Fruit fly (Drosophila melanogaster) whole organism, pupa: ENCODE results near the gene Hrs.

ENCODE experiments used
- CG10348 ChIP-seq: fragments of 200-800 bp; sonication (Bioruptor generic); IDR thresholded peaks from 2 replicates; pipeline ENCODE4 v1.3.6; 2022; ENCODE audit warnings: missing biosample characterization, missing genetic modification characterization
- CG32121 ChIP-seq: fragments of 200-800 bp; sonication (Bioruptor generic); IDR thresholded peaks from 2 replicates; pipeline ENCODE4 v1.3.6; 2022; ENCODE audit warnings: missing biosample characterization, missing genetic modification characterization
- EcR ChIP-seq: fragments of 200-800 bp; sonication (Bioruptor generic); optimal IDR thresholded peaks from 3 replicates; lab custom pipeline; 2019; ENCODE audit warnings: missing biosample characterization, missing genetic modification characterization, mild to moderate bottlenecking, moderate library complexity, missing genetic modification reagents
- Snoo ChIP-seq: fragments of 200-800 bp; sonication (Bioruptor generic); optimal IDR thresholded peaks from 3 replicates; lab custom pipeline; 2017; ENCODE audit warnings: missing biosample characterization, mild to moderate bottlenecking, missing genetic modification characterization, inconsistent platforms
- rn ChIP-seq: fragments of 200-800 bp; sonication (Bioruptor generic); IDR thresholded peaks from 2 replicates; pipeline ENCODE4 v1.3.6; 2022; ENCODE audit warnings: missing biosample characterization, missing genetic modification characterization

dm6 chr2L:2725374-2725773 lies 14.4 kb upstream of the Hrs start, which contains the start of gene CG31689:
- TF ChIP-seq CG10348 (GFP tag; lab: Robert Waterston, UW) = no peak
- no peak for TF ChIP-seq CG32121
- no peak for TF ChIP-seq rn (GFP tag; lab: Robert Waterston, UW)
- no peak for TF ChIP-seq Snoo (tag; lab: Kevin White, UChicago)
- no peak for TF ChIP-seq EcR (GFP tag; lab: Kevin White, UChicago)
